Fruit fly (Drosophila melanogaster) whole organism, embryonic: ENCODE data around the gene CG5096.

Experiments
- Aef1 ChIP-seq: fragments of 200-800 bp; sonication (Bioruptor generic); IDR thresholded peaks from 3 replicates; pipeline ENCODE4 v1.3.6; 2022; ENCODE audit warnings: missing biosample characterization, missing genetic modification characterization
- CG10979 ChIP-seq: fragments of 200-800 bp; sonication (Bioruptor generic); optimal IDR thresholded peaks from 2 replicates; lab custom pipeline; 2018; ENCODE audit warnings: missing biosample characterization, mild to moderate bottlenecking, missing genetic modification characterization, moderate library complexity
- CG11696 ChIP-seq: fragments of 200-800 bp; sonication (Bioruptor generic); IDR thresholded peaks from 2 replicates; pipeline ENCODE4 v1.3.6; 2022; ENCODE audit warnings: missing biosample characterization, missing genetic modification characterization
- CG12155 ChIP-seq: fragments of 200-800 bp; sonication (Bioruptor generic); optimal IDR thresholded peaks from 3 replicates; lab custom pipeline; 2016; ENCODE audit warnings: missing biosample characterization, missing genetic modification characterization
- CG13287 ChIP-seq: fragments of 200-800 bp; sonication (Bioruptor generic); IDR thresholded peaks from 2 replicates; pipeline ENCODE4 v1.3.6; 2022; ENCODE audit warnings: missing biosample characterization, missing genetic modification characterization; ENCODE audit not compliant: partially characterized antibody
- CG14710 ChIP-seq: fragments of 200-800 bp; sonication (Bioruptor generic); optimal IDR thresholded peaks from 3 replicates; lab custom pipeline; 2019; ENCODE audit warnings: missing biosample characterization, mild to moderate bottlenecking, missing genetic modification characterization, moderate library complexity
- CG17186 ChIP-seq: fragments of 200-800 bp; sonication (Bioruptor generic); optimal IDR thresholded peaks from 3 replicates; lab custom pipeline; 2017; ENCODE audit warnings: missing biosample characterization, missing genetic modification reagents, missing genetic modification characterization
- CG17359 ChIP-seq: fragments of 200-800 bp; sonication (Bioruptor generic); optimal IDR thresholded peaks from 3 replicates; lab custom pipeline; 2018; ENCODE audit warnings: missing biosample characterization, mild to moderate bottlenecking, missing genetic modification characterization, moderate library complexity
- CG17802 ChIP-seq: fragments of 200-800 bp; sonication (Bioruptor generic); optimal IDR thresholded peaks from 2 replicates; lab custom pipeline; 2018; ENCODE audit warnings: missing biosample characterization, mild to moderate bottlenecking, missing genetic modification characterization, moderate library complexity
- CG17829 ChIP-seq: fragments of 200-800 bp; optimal IDR thresholded peaks from 2 replicates; lab custom pipeline; 2019; ENCODE audit warnings: missing biosample characterization, mild to moderate bottlenecking, missing genetic modification characterization, moderate library complexity
- CG18764 ChIP-seq: fragments of 200-800 bp; sonication (Bioruptor generic); optimal IDR thresholded peaks from 3 replicates; lab custom pipeline; 2016; ENCODE audit warnings: missing biosample characterization, missing genetic modification characterization
- CG3281 ChIP-seq: fragments of 200-800 bp; sonication (Bioruptor generic); optimal IDR thresholded peaks from 3 replicates; lab custom pipeline; 2017; ENCODE audit warnings: missing biosample characterization, mild to moderate bottlenecking, missing genetic modification characterization
- CG4617 ChIP-seq: fragments of 200-800 bp; sonication (Bioruptor generic); optimal IDR thresholded peaks from 3 replicates; lab custom pipeline; 2016; ENCODE audit warnings: missing biosample characterization, missing genetic modification characterization, borderline replicate concordance
- CG5245 ChIP-seq: fragments of 200-800 bp; sonication (Bioruptor generic); optimal IDR thresholded peaks from 3 replicates; lab custom pipeline; 2016; ENCODE audit warnings: missing biosample characterization, missing genetic modification characterization
- CG9609 ChIP-seq: fragments of 200-800 bp; sonication (Bioruptor generic); optimal IDR thresholded peaks from 3 replicates; lab custom pipeline; 2016; ENCODE audit warnings: missing biosample characterization, missing genetic modification characterization
- CG9876 ChIP-seq: fragments of 200-800 bp; sonication (Bioruptor generic); optimal IDR thresholded peaks from 2 replicates; lab custom pipeline; 2016; ENCODE audit warnings: missing biosample characterization, missing genetic modification characterization
- CoRest ChIP-seq: fragments of 200-800 bp; sonication (Bioruptor generic); optimal IDR thresholded peaks from 3 replicates; lab custom pipeline; 2018; ENCODE audit warnings: missing biosample characterization, mild to moderate bottlenecking, missing genetic modification characterization, moderate library complexity
- E2f2 ChIP-seq: fragments of 200-800 bp; sonication (Bioruptor generic); IDR thresholded peaks from 2 replicates; pipeline ENCODE4 v1.3.6; 2022; ENCODE audit warnings: missing biosample characterization, missing genetic modification characterization
- Ets97D ChIP-seq: fragments of 200-800 bp; sonication (Bioruptor generic); optimal IDR thresholded peaks from 3 replicates; lab custom pipeline; 2016; ENCODE audit warnings: missing biosample characterization, missing genetic modification characterization
- HmgD ChIP-seq: fragments of 200-800 bp; sonication (Bioruptor generic); optimal IDR thresholded peaks from 3 replicates; lab custom pipeline; 2016; ENCODE audit warnings: missing biosample characterization, missing genetic modification characterization
- MESR4 ChIP-seq: fragments of 200-800 bp; sonication (Bioruptor generic); optimal IDR thresholded peaks from 2 replicates; lab custom pipeline; 2018; ENCODE audit warnings: missing biosample characterization, mild to moderate bottlenecking, missing genetic modification characterization, moderate library complexity
- Neu2 ChIP-seq: fragments of 200-800 bp; sonication (Bioruptor generic); optimal IDR thresholded peaks from 3 replicates; lab custom pipeline; 2016; ENCODE audit warnings: missing biosample characterization, missing genetic modification characterization, borderline replicate concordance
- Nf-YB ChIP-seq: fragments of 200-800 bp; sonication (Bioruptor generic); optimal IDR thresholded peaks from 3 replicates; lab custom pipeline; 2019; ENCODE audit warnings: missing biosample characterization, mild to moderate bottlenecking, missing genetic modification characterization, moderate library complexity
- Nf-YC ChIP-seq: fragments of 200-800 bp; optimal IDR thresholded peaks from 3 replicates; lab custom pipeline; 2019; ENCODE audit warnings: missing biosample characterization, mild to moderate bottlenecking, missing genetic modification characterization, moderate library complexity
- PHDP ChIP-seq: fragments of 200-800 bp; sonication (Bioruptor generic); optimal IDR thresholded peaks from 3 replicates; lab custom pipeline; 2018; ENCODE audit warnings: missing biosample characterization, mild to moderate bottlenecking, missing genetic modification characterization, moderate library complexity
- Ptx1 ChIP-seq: fragments of 200-800 bp; sonication (Bioruptor generic); IDR thresholded peaks from 2 replicates; pipeline ENCODE4 v1.3.6; 2022; ENCODE audit warnings: missing biosample characterization, missing genetic modification characterization
- Rfx ChIP-seq: fragments of 200-800 bp; sonication (Bioruptor generic); IDR thresholded peaks from 2 replicates; pipeline ENCODE4 v1.3.6; 2022; ENCODE audit warnings: missing biosample characterization, missing genetic modification characterization
- Trl ChIP-seq, 3 experiments: fragments of >200 bp in 2 of 3; fragments of 200-800 bp in 1 of 3; sonication (Bioruptor generic) in 1 of 3; optimal IDR thresholded peaks; 2 replicates in 1 of 3; 3 replicates in 2 of 3; lab custom pipeline; 2016 to 2017; ENCODE audit warnings: missing biosample characterization in 1 of 3, missing genetic modification characterization in 1 of 3
- ac ChIP-seq: fragments of 200-800 bp; sonication (Bioruptor generic); optimal IDR thresholded peaks from 3 replicates; lab custom pipeline; 2017; ENCODE audit warnings: missing biosample characterization, mild to moderate bottlenecking, missing genetic modification characterization
- amos ChIP-seq: fragments of 200-800 bp; sonication (Bioruptor generic); IDR thresholded peaks from 2 replicates; pipeline ENCODE4 v1.3.6; 2022; ENCODE audit warnings: missing biosample characterization, missing genetic modification characterization; ENCODE audit not compliant: partially characterized antibody
- cato ChIP-seq: fragments of 200-800 bp; sonication (Bioruptor generic); optimal IDR thresholded peaks from 2 replicates; lab custom pipeline; 2016; ENCODE audit warnings: missing biosample characterization, missing genetic modification characterization, borderline replicate concordance
- ci ChIP-seq: fragments of 200-800 bp; sonication (Bioruptor generic); IDR thresholded peaks from 3 replicates; pipeline ENCODE4 v1.3.6; 2022; ENCODE audit warnings: missing biosample characterization, missing genetic modification characterization
- hkb ChIP-seq, 2 experiments: fragments of 200-800 bp in 1 of 2; fragments of >200 bp in 1 of 2; sonication (Bioruptor generic) in 1 of 2; IDR thresholded peaks in 1 of 2; optimal IDR thresholded peaks in 1 of 2; 2 replicates each; pipeline versions ENCODE4 v1.3.6 to Lab custom; 2017 to 2022; ENCODE audit warnings: missing biosample characterization in 1 of 2, missing genetic modification characterization in 1 of 2
- kay ChIP-seq: fragments of 200-800 bp; sonication (Bioruptor generic); optimal IDR thresholded peaks from 2 replicates; lab custom pipeline; 2016; ENCODE audit warnings: missing biosample characterization, missing genetic modification characterization
- ken ChIP-seq: fragments of 200-800 bp; sonication (Bioruptor generic); IDR thresholded peaks from 3 replicates; pipeline ENCODE4 v1.3.6; 2022; ENCODE audit warnings: missing biosample characterization, missing genetic modification characterization
- nerfin-1 ChIP-seq: fragments of 200-800 bp; sonication (Bioruptor generic); optimal IDR thresholded peaks from 3 replicates; lab custom pipeline; 2019; ENCODE audit warnings: missing biosample characterization, mild to moderate bottlenecking, missing genetic modification characterization, moderate library complexity
- nmo ChIP-seq: fragments of 200-800 bp; sonication (Bioruptor generic); optimal IDR thresholded peaks from 2 replicates; lab custom pipeline; 2018; ENCODE audit warnings: missing biosample characterization, mild to moderate bottlenecking, missing genetic modification characterization, moderate library complexity
- otp ChIP-seq: fragments of 200-800 bp; sonication (Bioruptor generic); IDR thresholded peaks from 3 replicates; pipeline ENCODE4, ENCODE4 v1.3.6; 2022; ENCODE audit warnings: missing biosample characterization, missing genetic modification characterization
- peb ChIP-seq: fragments of 200-800 bp; sonication (Bioruptor generic); IDR thresholded peaks from 2 replicates; pipeline ENCODE4 v1.3.6; 2022; ENCODE audit warnings: missing biosample characterization, missing genetic modification characterization
- pros ChIP-seq: fragments of 200-800 bp; sonication (Bioruptor generic); optimal IDR thresholded peaks from 3 replicates; lab custom pipeline; 2019; ENCODE audit warnings: missing biosample characterization, mild to moderate bottlenecking, missing genetic modification characterization, moderate library complexity
- rib ChIP-seq: fragments of 200-800 bp; sonication (Bioruptor generic); IDR thresholded peaks from 2 replicates; pipeline ENCODE4 v1.3.6; 2022; ENCODE audit warnings: missing biosample characterization, missing genetic modification characterization
- seq ChIP-seq: fragments of 200-800 bp; sonication (Bioruptor generic); IDR thresholded peaks from 2 replicates; pipeline ENCODE4 v1.3.6; 2022; ENCODE audit warnings: missing biosample characterization, missing genetic modification characterization
- sob ChIP-seq: fragments of 200-800 bp; sonication (Bioruptor generic); IDR thresholded peaks from 2 replicates; pipeline ENCODE4 v1.3.6; 2022; ENCODE audit warnings: missing biosample characterization, missing genetic modification characterization
- sr ChIP-seq: fragments of 200-800 bp; sonication (Bioruptor generic); IDR thresholded peaks from 3 replicates; pipeline ENCODE4 v1.3.6; 2022; ENCODE audit warnings: missing biosample characterization, missing genetic modification characterization
- tll ChIP-seq, 2 experiments: fragments of 200-800 bp in 1 of 2; fragments of >200 bp in 1 of 2; sonication (Bioruptor generic) in 1 of 2; optimal IDR thresholded peaks; 2 replicates each; lab custom pipeline; 2017 to 2019; ENCODE audit warnings: missing biosample characterization in 2 of 2, missing genetic modification characterization in 2 of 2, mild to moderate bottlenecking in 1 of 2, moderate library complexity in 1 of 2
- trh ChIP-seq: fragments of 200-800 bp; sonication (Bioruptor generic); optimal IDR thresholded peaks from 2 replicates; lab custom pipeline; 2016; ENCODE audit warnings: missing biosample characterization, missing genetic modification characterization
- unpg ChIP-seq: fragments of 200-800 bp; sonication (Bioruptor generic); optimal IDR thresholded peaks from 3 replicates; lab custom pipeline; 2018; ENCODE audit warnings: missing biosample characterization, mild to moderate bottlenecking, missing genetic modification characterization, moderate library complexity

Gene CG5096

DNA sequence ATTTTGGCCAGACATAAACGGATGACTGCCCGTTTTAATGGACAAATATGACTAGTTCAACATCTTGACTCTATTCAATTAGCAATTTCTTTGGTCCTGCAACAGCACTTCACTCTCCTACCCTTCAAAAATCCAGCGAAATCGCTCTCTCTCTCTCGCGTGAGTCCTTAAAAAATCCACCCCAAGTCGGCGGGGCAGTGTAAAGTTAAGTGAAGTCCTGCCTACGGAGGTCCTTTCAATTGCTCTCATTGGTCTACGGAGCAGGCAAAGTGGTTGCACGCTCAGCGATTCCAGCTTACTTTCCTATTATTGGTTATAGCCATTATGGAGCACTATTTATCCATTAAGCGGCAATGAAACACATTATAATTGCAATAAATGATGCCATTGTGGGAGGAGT lies 28.2 kb upstream of the CG5096 start, which contains the start of gene CG34367:
CG34367 (minus strand) TSS at position 35 of the 400 bp plus-strand sequence.
- TF ChIP-seq PHDP = no peak
- TF ChIP-seq seq (GFP tag; lab: Robert Waterston, UW) = peak; percentile 67; the same call in 1 of the 2 replicates
- TF ChIP-seq Nf-YB (GFP tag; lab: Kevin White, UChicago) = peak; percentile 96
- TF ChIP-seq Trl (optimal IDR thresholded peaks at IDR 0.05; lab: Kevin White, UChicago) = peak; percentile 45 to 50
- no peak for TF ChIP-seq Trl (GFP tag; optimal IDR thresholded peaks at IDR 0.05; lab: Kevin White, UChicago)
- no peak for TF ChIP-seq tll (GFP tag; optimal IDR thresholded peaks at IDR 0.05; lab: Kevin White, UChicago)
- TF ChIP-seq Nf-YC (tag; lab: Kevin White, UChicago) = peak; percentile 97
- peak; percentile 86 for TF ChIP-seq pros (GFP tag; lab: Kevin White, UChicago)
- TF ChIP-seq, all 482 proteins: peak for 5

DNA sequence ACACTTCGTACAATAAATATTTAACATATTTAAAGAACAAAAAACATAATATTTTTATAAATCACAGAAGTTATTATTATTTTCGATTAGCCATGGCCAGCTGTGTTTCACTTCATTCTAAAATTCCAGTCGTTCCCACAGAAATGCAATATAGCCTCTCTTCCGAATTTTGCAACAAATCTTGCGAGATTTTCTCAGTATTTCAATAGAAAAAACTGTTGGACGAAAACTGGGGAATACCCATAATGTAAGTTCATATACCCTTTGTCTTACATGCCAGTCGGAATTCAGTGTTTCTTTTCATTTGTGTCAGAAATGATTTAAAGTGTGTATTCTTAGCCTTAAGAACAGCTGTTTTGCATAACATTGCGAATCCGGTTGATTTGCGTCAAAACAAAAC lies 25.6 kb upstream of the CG5096 start, which contains the start of the genes CtsL4 and ClpP:
CtsL4 (minus strand) TSS at position 90 of the 400 bp plus-strand sequence.
ClpP (plus strand) TSS at position 288 of the 400 bp plus-strand sequence.
- TF ChIP-seq CG5245 (GFP tag; lab: Kevin White, UChicago) (peak; percentile 5), Neu2 (no peak), ken (GFP tag; lab: Robert Waterston, UW) (no peak), CG12155 (GFP tag; lab: Kevin White, UChicago) (peak; percentile 32), ci (GFP tag; lab: Robert Waterston, UW) (peak; percentile 49; the same call in 1 of the 3 replicates), nmo (GFP tag; lab: Kevin White, UChicago) (peak; percentile 64), Ets97D (GFP tag; lab: Kevin White, UChicago) (peak; percentile 43), CG18764 (GFP tag; lab: Kevin White, UChicago) (peak; percentile 17), CG4617 (GFP tag; lab: Kevin White, UChicago) (peak; percentile 76), kay (GFP tag; lab: Kevin White, UChicago) (peak; percentile 13), MESR4 (GFP tag; lab: Kevin White, UChicago) (no peak), CG17829 (tag; lab: Kevin White, UChicago) (peak; percentile 66), CG9609 (GFP tag; lab: Kevin White, UChicago) (peak; percentile 30), CG9876 (no peak), cato (GFP tag; lab: Kevin White, UChicago) (peak; percentile 14), CG17186 (GFP tag; lab: Kevin White, UChicago) (no peak), HmgD (peak; percentile 57), CG3281 (GFP tag; lab: Kevin White, UChicago) (peak; percentile 4), ac (GFP tag; lab: Kevin White, UChicago) (no peak), nerfin-1 (tag; lab: Kevin White, UChicago) (peak; percentile 56), Aef1 (peak; percentile 40; the same call in 1 of the 3 replicates), CG10979 (tag; lab: Kevin White, UChicago) (peak; percentile 28), CG14710 (peak; percentile 67), CG17802 (tag; lab: Kevin White, UChicago) (peak; percentile 94), otp (no peak), Rfx (GFP tag; lab: Robert Waterston, UW) (no peak; the same call in 1 of the 2 replicates), amos (GFP tag; lab: Robert Waterston, UW) (no peak), peb (GFP tag; lab: Robert Waterston, UW) (no peak), E2f2 (GFP tag; lab: Robert Waterston, UW) (no peak), Ptx1 (GFP tag; lab: Robert Waterston, UW) (peak; percentile 60), CoRest (tag; lab: Kevin White, UChicago) (peak; percentile 75), CG17359 (tag; lab: Kevin White, UChicago) (peak; percentile 18), sob (GFP tag; lab: Robert Waterston, UW) (no peak), trh (no peak), CG11696 (GFP tag; lab: Robert Waterston, UW) (no peak), sr (no peak), unpg (GFP tag; lab: Kevin White, UChicago) (no peak), rib (GFP tag; lab: Robert Waterston, UW) (peak; percentile 83), hkb (optimal IDR thresholded peaks at IDR 0.05; lab: Kevin White, UChicago) (no peak), hkb (GFP tag; IDR thresholded peaks at IDR 0.05; lab: Robert Waterston, UW) (0 out of 2 replicates have a peak, but pooled peaks have one; percentile 34), CG13287 (GFP tag; lab: Robert Waterston, UW) (peak; percentile 33; the same call in 1 of the 2 replicates)
